Fruit fly (Drosophila melanogaster): ENCODE results near the gene CG13045.
A peak's percentile ranks its signal among the peaks of the same experiment; 100 is the strongest.

The CG13045 gene

dm6 chr3L:16290850-16291249 lies at the start of gene CG13045:
CG13045 (minus strand) TSS chr3L:16290950.
- TF ChIP-seq C15 (GFP tag; IDR thresholded peaks at IDR 0.05) (0 out of 3 replicates have a peak, but pooled peaks have one; percentile 11), bowl (GFP tag; IDR thresholded peaks at IDR 0.05) (no peak)

- TF ChIP-seq NK7.1 (GFP tag; optimal IDR thresholded peaks at IDR 0.05) (no peak), Ada2b (GFP tag; IDR thresholded peaks at IDR 0.05) (no peak), CG17186 (GFP tag; optimal IDR thresholded peaks at IDR 0.05) (no peak), toy (GFP tag; IDR thresholded peaks at IDR 0.05) (no peak), oc (tag; optimal IDR thresholded peaks at IDR 0.05) (peak; percentile 16), klu (GFP tag; IDR thresholded peaks at IDR 0.05) (no peak), yki (optimal IDR thresholded peaks at IDR 0.05) (no peak), exex (tag; optimal IDR thresholded peaks at IDR 0.05) (no peak), Blimp-1 (GFP tag; optimal IDR thresholded peaks at IDR 0.05) (peak; percentile 98), tap (tag; optimal IDR thresholded peaks at IDR 0.05) (no peak), CG12299 (tag; optimal IDR thresholded peaks at IDR 0.05) (no peak), tna (GFP tag; IDR thresholded peaks at IDR 0.05; ENCODE audit: partially characterized antibody) (no peak), az2 (GFP tag; optimal IDR thresholded peaks at IDR 0.05) (no peak), h (optimal IDR thresholded peaks at IDR 0.05) (no peak)
Observed at dm6 chr3L:16339873-16340272, 49.1 kb upstream of the CG13045 start.

dm6 chr3L:16339463-16339862 lies 48.7 kb upstream of the CG13045 start:
- TF ChIP-seq ssp (GFP tag; IDR thresholded peaks at IDR 0.05) (no peak), CG15269 (tag; optimal IDR thresholded peaks at IDR 0.05) (peak; percentile 17), Eip74EF (GFP tag; optimal IDR thresholded peaks at IDR 0.05) (no peak), hkb (optimal IDR thresholded peaks at IDR 0.05) (no peak), hkb (GFP tag; IDR thresholded peaks at IDR 0.05) (peak; percentile 53), D19A (tag; optimal IDR thresholded peaks at IDR 0.05) (no peak), ci (GFP tag; IDR thresholded peaks at IDR 0.05) (0 out of 3 replicates have a peak, but pooled peaks have one; percentile 9), row (GFP tag; IDR thresholded peaks at IDR 0.05) (peak; percentile 23; the same call in 1 of the 3 replicates), Ptx1 (GFP tag; IDR thresholded peaks at IDR 0.05) (peak; percentile 37; the same call in 1 of the 2 replicates), Oli (tag; optimal IDR thresholded peaks at IDR 0.05) (peak; percentile 9), Mad (GFP tag; optimal IDR thresholded peaks at IDR 0.05) (no peak), phol (tag; optimal IDR thresholded peaks at IDR 0.05) (peak; percentile 18), CG17359 (tag; optimal IDR thresholded peaks at IDR 0.05) (peak; percentile 40), CG6272 (GFP tag; IDR thresholded peaks at IDR 0.05) (no peak), fd96Cb (tag; optimal IDR thresholded peaks at IDR 0.05) (peak; percentile 0), CG32767 (GFP tag; IDR thresholded peaks at IDR 0.05) (no peak), Sox102F (GFP tag; optimal IDR thresholded peaks at IDR 0.05) (peak; percentile 59), schlank (tag; optimal IDR thresholded peaks at IDR 0.05) (no peak), ttk (GFP tag; IDR thresholded peaks at IDR 0.05) (0 out of 2 replicates have a peak, but pooled peaks have one; percentile 25), ato (GFP tag; IDR thresholded peaks at IDR 0.05; ENCODE audit: partially characterized antibody) (no peak), CG6689 (GFP tag; IDR thresholded peaks at IDR 0.05) (0 out of 2 replicates have a peak, but pooled peaks have one; percentile 17), CG12155 (GFP tag; optimal IDR thresholded peaks at IDR 0.05) (no peak), Lim3 (GFP tag; IDR thresholded peaks at IDR 0.05) (no peak), sob (GFP tag; IDR thresholded peaks at IDR 0.05) (no peak), dmrt99B (tag; optimal IDR thresholded peaks at IDR 0.05) (peak; percentile 57), CG31441 (GFP tag; IDR thresholded peaks at IDR 0.05) (peak; percentile 42; the same call in 1 of the 2 replicates), Ets65A (GFP tag) (peak; percentile 57), Hr51 (GFP tag; optimal IDR thresholded peaks at IDR 0.05) (peak in 1 of 2 experiments; percentile 52), CoRest (tag; optimal IDR thresholded peaks at IDR 0.05) (peak; percentile 2)

All from whole organism, embryonic.